Worm (Caenorhabditis elegans) whole organism, mixed stage, embryonic: Measurements from ENCODE around the gene F12A10.1.
"Not testable (repeated sequence)": the region's sequence is repeated elsewhere in the genome, so short reads cannot be mapped to it uniquely, and the experiment has no call there.

Source experiments
- M03D4.4 ChIP-seq: sonication (generic microtip); optimal IDR thresholded peaks from 2 replicates; lab custom pipeline; 2017; ENCODE audit warnings: mild to moderate bottlenecking, missing genetic modification characterization, missing compliant biosample characterization
- bed-3 ChIP-seq: fragments of 200-800 bp; sonication (Bioruptor generic); optimal IDR thresholded peaks from 3 replicates; lab custom pipeline; 2018; ENCODE audit warnings: mild to moderate bottlenecking, missing genetic modification characterization, moderate library complexity, missing compliant biosample characterization
- ceh-39 ChIP-seq: fragments of 150-350 bp; optimal IDR thresholded peaks from 2 replicates; lab custom pipeline; 2014; ENCODE audit warnings: missing biosample characterization, missing genetic modification characterization
- ceh-43 ChIP-seq: fragments of 200-800 bp; sonication (Bioruptor generic); optimal IDR thresholded peaks from 2 replicates; lab custom pipeline; 2018; ENCODE audit warnings: mild to moderate bottlenecking, missing genetic modification characterization, moderate library complexity, missing compliant biosample characterization
- cnd-1 ChIP-seq: fragments of 200-800 bp; sonication (Bioruptor generic); optimal IDR thresholded peaks from 2 replicates; lab custom pipeline; 2018; ENCODE audit warnings: mild to moderate bottlenecking, missing genetic modification characterization, missing compliant biosample characterization
- drap-1 ChIP-seq: fragments of 200-800 bp; sonication (Bioruptor generic); optimal IDR thresholded peaks from 3 replicates; lab custom pipeline; 2018; ENCODE audit warnings: mild to moderate bottlenecking, missing genetic modification characterization, missing compliant biosample characterization
- elt-1 ChIP-seq: sonication (generic microtip); optimal IDR thresholded peaks from 2 replicates; lab custom pipeline; 2017; ENCODE audit warnings: missing genetic modification characterization, mild to moderate bottlenecking, missing compliant biosample characterization, antibody characterized with exemption, moderate library complexity, borderline replicate concordance; ENCODE audit not compliant: insufficient read depth
- elt-3 ChIP-seq: fragments of 150-350 bp; optimal IDR thresholded peaks from 2 replicates; lab custom pipeline; 2014; ENCODE audit warnings: missing biosample characterization, missing genetic modification characterization
- flh-1 ChIP-seq: fragments of 200-800 bp; sonication (Bioruptor generic); optimal IDR thresholded peaks from 2 replicates; lab custom pipeline; 2018; ENCODE audit warnings: mild to moderate bottlenecking, missing genetic modification characterization, moderate library complexity, missing compliant biosample characterization
- ham-2 ChIP-seq: fragments of 200-800 bp; sonication (Bioruptor generic); optimal IDR thresholded peaks from 2 replicates; lab custom pipeline; 2018; ENCODE audit warnings: mild to moderate bottlenecking, missing genetic modification characterization, missing compliant biosample characterization
- hlh-1 ChIP-seq: fragments of 150-350 bp; optimal IDR thresholded peaks from 2 replicates; lab custom pipeline; 2014; ENCODE audit warnings: missing biosample characterization, missing genetic modification reagents, missing genetic modification characterization
- lin-13 ChIP-seq: fragments of 150-350 bp; optimal IDR thresholded peaks from 2 replicates; lab custom pipeline; 2014; ENCODE audit warnings: missing biosample characterization, missing genetic modification characterization
- lin-32 ChIP-seq: fragments of 200-800 bp; sonication (Bioruptor generic); optimal IDR thresholded peaks from 2 replicates; lab custom pipeline; 2018; ENCODE audit warnings: mild to moderate bottlenecking, missing genetic modification characterization, missing compliant biosample characterization
- lsy-2 ChIP-seq: fragments of 150-350 bp; optimal IDR thresholded peaks from 2 replicates; lab custom pipeline; 2014; ENCODE audit warnings: missing biosample characterization, missing genetic modification characterization
- mab-5 ChIP-seq: fragments of 150-350 bp; optimal IDR thresholded peaks from 2 replicates; lab custom pipeline; 2014; ENCODE audit warnings: missing biosample characterization, missing genetic modification characterization
- mep-1 ChIP-seq: fragments of 150-350 bp; optimal IDR thresholded peaks from 2 replicates; lab custom pipeline; 2017; ENCODE audit warnings: missing biosample characterization, missing genetic modification reagents, missing genetic modification characterization, inconsistent platforms
- mls-2 ChIP-seq: sonication (generic microtip); optimal IDR thresholded peaks from 2 replicates; lab custom pipeline; 2016; ENCODE audit warnings: mild to moderate bottlenecking, missing genetic modification characterization, moderate library complexity, missing compliant biosample characterization
- nhr-12 ChIP-seq: fragments of 150-350 bp; optimal IDR thresholded peaks from 2 replicates; lab custom pipeline; 2014; ENCODE audit warnings: missing biosample characterization, missing genetic modification characterization
- nhr-2 ChIP-seq: fragments of 150-350 bp; optimal IDR thresholded peaks from 2 replicates; lab custom pipeline; 2014; ENCODE audit warnings: missing biosample characterization, missing genetic modification characterization
- nhr-237 ChIP-seq: fragments of 150-350 bp; optimal IDR thresholded peaks from 2 replicates; lab custom pipeline; 2014; ENCODE audit warnings: missing biosample characterization, missing genetic modification characterization
- nhr-28 ChIP-seq: fragments of 150-350 bp; optimal IDR thresholded peaks from 2 replicates; lab custom pipeline; 2014; ENCODE audit warnings: missing biosample characterization, missing genetic modification characterization
- nhr-76 ChIP-seq: sonication (generic microtip); optimal IDR thresholded peaks from 2 replicates; lab custom pipeline; 2017; ENCODE audit warnings: missing biosample characterization, missing genetic modification characterization
- sem-2 ChIP-seq: fragments of 200-800 bp; sonication (Bioruptor generic); optimal IDR thresholded peaks from 2 replicates; lab custom pipeline; 2018; ENCODE audit warnings: mild to moderate bottlenecking, missing genetic modification characterization, missing compliant biosample characterization
- snpc-4 ChIP-seq: fragments of 150-350 bp; optimal IDR thresholded peaks from 2 replicates; lab custom pipeline; 2014; ENCODE audit warnings: missing biosample characterization, missing genetic modification characterization
- tbx-8 ChIP-seq: fragments of 200-800 bp; sonication (Bioruptor generic); optimal IDR thresholded peaks from 2 replicates; lab custom pipeline; 2018; ENCODE audit warnings: mild to moderate bottlenecking, missing genetic modification characterization, moderate library complexity, missing compliant biosample characterization
- unc-120 ChIP-seq: sonication (generic microtip); optimal IDR thresholded peaks from 2 replicates; lab custom pipeline; 2017; ENCODE audit warnings: missing genetic modification characterization, missing compliant biosample characterization; ENCODE audit not compliant: poor library complexity, severe bottlenecking
- unc-62 ChIP-seq: fragments of 150-350 bp; optimal IDR thresholded peaks from 2 replicates; lab custom pipeline; 2014; ENCODE audit warnings: missing biosample characterization, missing genetic modification reagents, missing genetic modification characterization
- zip-8 ChIP-seq: fragments of 150-350 bp; optimal IDR thresholded peaks from 2 replicates; lab custom pipeline; 2014; ENCODE audit warnings: missing biosample characterization, missing genetic modification characterization
- ztf-11 ChIP-seq: fragments of 150-350 bp; optimal IDR thresholded peaks from 2 replicates; lab custom pipeline; 2014; ENCODE audit warnings: missing biosample characterization, missing genetic modification characterization

The F12A10.1 gene

ce11 chrII:5525297-5525696 lies 29.0 kb downstream of the F12A10.1 start, which contains the start of gene tbx-35:
TSS of gene tbx-35 (minus strand) at chrII:5525397.
- TF ChIP-seq nhr-12 (tag; lab: Kevin White, UChicago) = no peak
- no peak for TF ChIP-seq unc-62 (GFP tag; lab: Kevin White, UChicago)
- no peak for TF ChIP-seq hlh-1
- no peak for TF ChIP-seq mls-2
- no peak for TF ChIP-seq flh-1 (GFP tag; lab: Kevin White, UChicago)
- no peak for TF ChIP-seq lin-32 (GFP tag; lab: Kevin White, UChicago)
- no peak for TF ChIP-seq snpc-4

- TF ChIP-seq elt-1 = no peak
- TF ChIP-seq nhr-2 (tag; lab: Kevin White, UChicago) = no peak
- no peak for TF ChIP-seq lin-13 (tag; lab: Kevin White, UChicago)
These were observed 31.5 kb downstream of the F12A10.1 start, which contains the start of gene ZK177.1 for ce11 chrII:5527841-5528240. TSS of gene ZK177.1 (plus strand) at chrII:5528141.

ce11 chrII:5531855-5532328 lies 35.6 kb downstream of the F12A10.1 start, which contains the start of gene C17C3.9:
TSS of gene C17C3.9 (minus strand) at chrII:5532278.
- TF ChIP-seq ham-2 (GFP tag; lab: Kevin White, UChicago) (no peak), nhr-237 (tag; lab: Kevin White, UChicago) (no peak), elt-3 (tag; lab: Kevin White, UChicago) (no peak), mab-5 (tag; lab: Kevin White, UChicago) (no peak), nhr-28 (tag; lab: Kevin White, UChicago) (no peak), hlh-1 (no peak), unc-120 (tag; lab: Kevin White, UChicago) (no peak), cnd-1 (tag; lab: Kevin White, UChicago) (no peak), sem-2 (no peak), drap-1 (no peak), ceh-43 (GFP tag; lab: Kevin White, UChicago) (no peak), M03D4.4 (tag; lab: Kevin White, UChicago) (no peak), tbx-8 (GFP tag; lab: Kevin White, UChicago) (no peak), mls-2 (no peak)

- TF ChIP-seq ztf-11 (tag; lab: Kevin White, UChicago) = no peak
- no peak for TF ChIP-seq lin-13 (tag; lab: Kevin White, UChicago)
- TF ChIP-seq ceh-43 (GFP tag; lab: Kevin White, UChicago) = no peak
- TF ChIP-seq zip-8 (tag; lab: Kevin White, UChicago) = no peak
- TF ChIP-seq, all 35 proteins: peak for 0
These were observed 37.3 kb downstream of the F12A10.1 start, which contains the start of gene hlh-26 for ce11 chrII:5533642-5534041. TSS of gene hlh-26 (minus strand) at chrII:5533742.

ce11 chrII:5534939-5535338 lies 38.6 kb downstream of the F12A10.1 start, which contains the start of gene hlh-25:
TSS of gene hlh-25 (plus strand) at chrII:5535239.
- TF ChIP-seq lin-13 (tag; lab: Kevin White, UChicago); nhr-2 (tag; lab: Kevin White, UChicago); sem-2: not testable (repeated sequence)

ce11 chrII:5537078-5537477 lies 40.7 kb downstream of the F12A10.1 start:
- no peak for TF ChIP-seq tbx-8 (GFP tag; lab: Kevin White, UChicago)
- no peak for TF ChIP-seq ceh-39
- no peak for TF ChIP-seq M03D4.4 (tag; lab: Kevin White, UChicago)
- no peak for TF ChIP-seq mep-1 (tag; lab: Kevin White, UChicago)
- TF ChIP-seq flh-1 (GFP tag; lab: Kevin White, UChicago) = no peak
- no peak for TF ChIP-seq lin-32 (GFP tag; lab: Kevin White, UChicago)
- no peak for TF ChIP-seq ztf-11 (tag; lab: Kevin White, UChicago)
- TF ChIP-seq snpc-4 = no peak
- no peak for TF ChIP-seq mls-2
- no peak for TF ChIP-seq bed-3 (GFP tag; lab: Kevin White, UChicago)
- no peak for TF ChIP-seq lsy-2 (tag; lab: Kevin White, UChicago)
- no peak for TF ChIP-seq nhr-76 (tag; lab: Kevin White, UChicago)
